Worm (Caenorhabditis elegans): Measurements from ENCODE around the gene R02D5.24.

Gene R02D5.24

ce11 chrV:14457070-14457469 is 44.1 kb upstream of the R02D5.24 start, which contains the start of gene coh-3 (continued):
- TF ChIP-seq dpl-1 (GFP tag; optimal IDR thresholded peaks at IDR 0.05), result peak; percentile 90
- peak; percentile 99 for TF ChIP-seq lsl-1 (GFP tag; optimal IDR thresholded peaks at IDR 0.05)
- TF ChIP-seq ztf-28 (GFP tag; IDR thresholded peaks at IDR 0.05), result peak; percentile 53; the same call in 1 of the 2 replicates
- no peak for TF ChIP-seq nfya-1 (tag; optimal IDR thresholded peaks at IDR 0.05; ENCODE audit: borderline replicate concordance, insufficient read depth)
- TF ChIP-seq cebp-1 (GFP tag; IDR thresholded peaks at IDR 0.05), result no peak
- TF ChIP-seq cebp-1 (tag; optimal IDR thresholded peaks at IDR 0.05), result no peak
- no peak for TF ChIP-seq bed-2 (GFP tag; IDR thresholded peaks at IDR 0.05)
- peak; percentile 78; the same call in 1 of the 2 replicates for TF ChIP-seq C17E4.6 (GFP tag; IDR thresholded peaks at IDR 0.05)
- TF ChIP-seq pha-4 (tag; optimal IDR thresholded peaks at IDR 0.05), result no peak
- no peak for TF ChIP-seq C06A6.2 (GFP tag; conservative IDR thresholded peaks at IDR 0.05)
- TF ChIP-seq F23B12.7 (tag; optimal IDR thresholded peaks at IDR 0.05; ENCODE audit: insufficient read depth), result peak; percentile 65
- no peak for TF ChIP-seq lsy-27 (tag; optimal IDR thresholded peaks at IDR 0.05; ENCODE audit: borderline replicate concordance, insufficient read depth)
- TF ChIP-seq sea-2 (GFP tag; IDR thresholded peaks at IDR 0.05), result no peak
- no peak for TF ChIP-seq Y79H2A.3 (GFP tag; conservative IDR thresholded peaks at IDR 0.05)
- TF ChIP-seq dpff-1 (tag; optimal IDR thresholded peaks at IDR 0.05), result no peak
- no peak for TF ChIP-seq snpc-4 (GFP tag; optimal IDR thresholded peaks at IDR 0.05)
- TF ChIP-seq snpc-4 (tag; optimal IDR thresholded peaks at IDR 0.05), result peak in 3 of 4 experiments; percentile 46 to 74 (median 71)
- no peak for TF ChIP-seq atf-7 (tag; optimal IDR thresholded peaks at IDR 0.05)
- TF ChIP-seq ZK185.1 (tag; optimal IDR thresholded peaks at IDR 0.05; ENCODE audit: poor library complexity, severe bottlenecking), result no peak
- TF ChIP-seq ccch-3 (GFP tag; optimal IDR thresholded peaks at IDR 0.05), result no peak
- TF ChIP-seq madf-3 (GFP tag; IDR thresholded peaks at IDR 0.05), result peak; percentile 90
- TF ChIP-seq somi-1 (GFP tag; optimal IDR thresholded peaks at IDR 0.05), result no peak
- TF ChIP-seq egl-44 (GFP tag; IDR thresholded peaks at IDR 0.05), result no peak
- no peak for TF ChIP-seq nhr-179 (tag; optimal IDR thresholded peaks at IDR 0.05)
- peak; percentile 95 for TF ChIP-seq snpc-3.4 (tag; optimal IDR thresholded peaks at IDR 0.05)
- peak; percentile 87 for TF ChIP-seq snpc-1.1 (tag; optimal IDR thresholded peaks at IDR 0.05; ENCODE audit: insufficient read depth)
- TF ChIP-seq B0336.3 (GFP tag; IDR thresholded peaks at IDR 0.05), result peak; percentile 53; the same call in 1 of the 2 replicates
- peak; percentile 96 for TF ChIP-seq madf-8 (GFP tag; conservative IDR thresholded peaks at IDR 0.05)
- no peak for TF ChIP-seq sptf-2 (GFP tag; optimal IDR thresholded peaks at IDR 0.05)
- TF ChIP-seq ztf-22 (GFP tag; optimal IDR thresholded peaks at IDR 0.05), result no peak
- no peak for TF ChIP-seq ets-4 (GFP tag; optimal IDR thresholded peaks at IDR 0.05)
- TF ChIP-seq zfh-2 (GFP tag; conservative IDR thresholded peaks at IDR 0.05), result no peak
- TF ChIP-seq mcd-1 (GFP tag; IDR thresholded peaks at IDR 0.05), result peak; percentile 63
- peak; percentile 92 for TF ChIP-seq snpc-1.3 (tag; optimal IDR thresholded peaks at IDR 0.05; ENCODE audit: insufficient read depth)
- TF ChIP-seq repo-1 (tag; optimal IDR thresholded peaks at IDR 0.05), result no peak
- no peak for TF ChIP-seq ama-1 (optimal IDR thresholded peaks at IDR 0.05)
- no peak for TF ChIP-seq ama-1 (GFP tag; optimal IDR thresholded peaks at IDR 0.05)
- peak; percentile 95 for TF ChIP-seq D2030.7 (GFP tag; IDR thresholded peaks at IDR 0.05)
- peak; percentile 61; the same call in 1 of the 2 replicates for TF ChIP-seq Y53F4B.3 (GFP tag; IDR thresholded peaks at IDR 0.05)
- peak; percentile 65; the same call in 1 of the 2 replicates for TF ChIP-seq aptf-2 (GFP tag; conservative IDR thresholded peaks at IDR 0.05)
- TF ChIP-seq rec-8 (tag; optimal IDR thresholded peaks at IDR 0.05), result no peak
- 0 out of 2 replicates have a peak, but pooled peaks have one; percentile 25 for TF ChIP-seq Y67H2A.10 (GFP tag; conservative IDR thresholded peaks at IDR 0.05)
- peak; percentile 49; the same call in 1 of the 2 replicates for TF ChIP-seq hmg-1.2 (GFP tag; IDR thresholded peaks at IDR 0.05)
- TF ChIP-seq gei-17 (GFP tag; optimal IDR thresholded peaks at IDR 0.05), result no peak
- TF ChIP-seq him-1 (tag; optimal IDR thresholded peaks at IDR 0.05), result peak; percentile 53
- TF ChIP-seq attf-5 (GFP tag; optimal IDR thresholded peaks at IDR 0.05), result no peak
- TF ChIP-seq chd-7 (tag; optimal IDR thresholded peaks at IDR 0.05), result no peak
- TF ChIP-seq lag-1 (GFP tag; IDR thresholded peaks at IDR 0.05), result no peak
